Worm (Caenorhabditis elegans) whole organism, L2 larva: ENCODE results near the gene tmc-1.
A peak's percentile ranks its signal among the peaks of the same experiment; 100 is the strongest.

Experiments used
- C34F6.9 ChIP-seq: fragments of 150-350 bp; optimal IDR thresholded peaks from 2 replicates; lab custom pipeline; 2014; ENCODE audit warnings: missing biosample characterization, missing genetic modification characterization
- F13H6.1 ChIP-seq: sonication (generic microtip); optimal IDR thresholded peaks from 2 replicates; lab custom pipeline; 2016; ENCODE audit warnings: missing genetic modification characterization, missing compliant biosample characterization
- R02D3.7 ChIP-seq: fragments of 150-350 bp; optimal IDR thresholded peaks from 2 replicates; lab custom pipeline; 2014; ENCODE audit warnings: missing biosample characterization, missing genetic modification characterization
- alr-1 ChIP-seq: fragments of 150-350 bp; optimal IDR thresholded peaks from 2 replicates; lab custom pipeline; 2014; ENCODE audit warnings: missing biosample characterization, missing genetic modification characterization
- aly-2 ChIP-seq: fragments of 150-350 bp; optimal IDR thresholded peaks from 2 replicates; lab custom pipeline; 2014; ENCODE audit warnings: missing biosample characterization, missing genetic modification characterization
- ama-1 ChIP-seq: fragments of 150-350 bp; optimal IDR thresholded peaks from 2 replicates; lab custom pipeline; 2018; ENCODE audit warnings: inconsistent platforms
- blmp-1 ChIP-seq: sonication (generic microtip); optimal IDR thresholded peaks from 2 replicates; lab custom pipeline; 2017; ENCODE audit warnings: missing genetic modification characterization, mild to moderate bottlenecking, missing compliant biosample characterization, antibody characterized with exemption, moderate library complexity; ENCODE audit not compliant: insufficient read depth
- ceh-16 ChIP-seq: fragments of 150-350 bp; optimal IDR thresholded peaks from 2 replicates; lab custom pipeline; 2014; ENCODE audit warnings: missing biosample characterization, missing genetic modification characterization
- crh-2 ChIP-seq: sonication (generic microtip); optimal IDR thresholded peaks from 2 replicates; lab custom pipeline; 2017; ENCODE audit warnings: missing biosample characterization, missing genetic modification characterization
- dmd-4 ChIP-seq: sonication (generic microtip); optimal IDR thresholded peaks from 2 replicates; lab custom pipeline; 2017; ENCODE audit warnings: missing biosample characterization, missing genetic modification characterization
- egl-27 ChIP-seq: sonication (generic microtip); optimal IDR thresholded peaks from 3 replicates; lab custom pipeline; 2017; ENCODE audit warnings: missing biosample characterization, missing genetic modification reagents, missing genetic modification characterization
- elt-1 ChIP-seq: fragments of 150-350 bp; optimal IDR thresholded peaks from 2 replicates; lab custom pipeline; 2014; ENCODE audit warnings: missing biosample characterization, missing genetic modification characterization
- elt-3 ChIP-seq: sonication (generic microtip); optimal IDR thresholded peaks from 2 replicates; lab custom pipeline; 2017; ENCODE audit warnings: missing biosample characterization, missing genetic modification characterization
- fos-1 ChIP-seq: fragments of 150-350 bp; optimal IDR thresholded peaks from 2 replicates; lab custom pipeline; 2014; ENCODE audit warnings: missing biosample characterization, missing genetic modification characterization
- gmeb-1 ChIP-seq: fragments of 150-350 bp; optimal IDR thresholded peaks from 2 replicates; lab custom pipeline; 2014; ENCODE audit warnings: missing biosample characterization, missing genetic modification characterization
- lin-11 ChIP-seq: fragments of 150-350 bp; sonication (generic microtip); optimal IDR thresholded peaks from 2 replicates; lab custom pipeline; 2014; ENCODE audit warnings: missing biosample characterization, missing genetic modification characterization, inconsistent platforms, mixed read lengths
- lin-13 ChIP-seq: fragments of 150-350 bp; optimal IDR thresholded peaks from 2 replicates; lab custom pipeline; 2014; ENCODE audit warnings: missing biosample characterization, missing genetic modification reagents, missing genetic modification characterization
- lin-39 ChIP-seq: fragments of 150-350 bp; optimal IDR thresholded peaks from 2 replicates; lab custom pipeline; 2014; ENCODE audit warnings: missing biosample characterization, missing genetic modification reagents, missing genetic modification characterization
- mab-5 ChIP-seq: fragments of 150-350 bp; optimal IDR thresholded peaks from 2 replicates; lab custom pipeline; 2014; ENCODE audit warnings: missing biosample characterization, missing genetic modification characterization
- mbf-1 ChIP-seq: sonication (generic microtip); optimal IDR thresholded peaks from 2 replicates; lab custom pipeline; 2017; ENCODE audit warnings: missing biosample characterization, missing genetic modification characterization
- mdl-1 ChIP-seq, 2 experiments: fragments of 150-350 bp in 1 of 2; sonication (generic microtip) in 1 of 2; optimal IDR thresholded peaks; 2 replicates each; lab custom pipeline; 2017; ENCODE audit warnings: missing biosample characterization in 2 of 2, missing genetic modification characterization in 2 of 2
- nhr-10 ChIP-seq: sonication (generic microtip); optimal IDR thresholded peaks from 2 replicates; lab custom pipeline; 2017; ENCODE audit warnings: missing biosample characterization, missing genetic modification characterization
- nhr-12 ChIP-seq: fragments of 150-350 bp; optimal IDR thresholded peaks from 2 replicates; lab custom pipeline; 2014; ENCODE audit warnings: missing biosample characterization, missing genetic modification characterization
- nhr-129 ChIP-seq: fragments of 150-350 bp; optimal IDR thresholded peaks from 2 replicates; lab custom pipeline; 2014; ENCODE audit warnings: missing biosample characterization, missing genetic modification characterization
- nhr-21 ChIP-seq: fragments of 150-350 bp; optimal IDR thresholded peaks from 2 replicates; lab custom pipeline; 2014; ENCODE audit warnings: missing biosample characterization, missing genetic modification characterization
- nhr-23 ChIP-seq: fragments of 150-350 bp; optimal IDR thresholded peaks from 2 replicates; lab custom pipeline; 2014; ENCODE audit warnings: missing biosample characterization, missing genetic modification reagents, missing genetic modification characterization
- nhr-237 ChIP-seq: fragments of 150-350 bp; optimal IDR thresholded peaks from 2 replicates; lab custom pipeline; 2014; ENCODE audit warnings: missing biosample characterization, missing genetic modification characterization
- nhr-25 ChIP-seq: fragments of 150-350 bp; sonication (generic microtip); optimal IDR thresholded peaks from 3 replicates; lab custom pipeline; 2014; ENCODE audit warnings: missing biosample characterization, missing genetic modification characterization
- nhr-77 ChIP-seq: fragments of 150-350 bp; optimal IDR thresholded peaks from 2 replicates; lab custom pipeline; 2014; ENCODE audit warnings: missing biosample characterization, missing genetic modification characterization
- sem-4 ChIP-seq: fragments of 150-350 bp; optimal IDR thresholded peaks from 2 replicates; lab custom pipeline; 2014; ENCODE audit warnings: missing biosample characterization, missing genetic modification reagents, missing genetic modification characterization
- sma-3 ChIP-seq: sonication (generic microtip); optimal IDR thresholded peaks from 2 replicates; lab custom pipeline; 2016; ENCODE audit warnings: missing genetic modification reagents, missing genetic modification characterization, missing compliant biosample characterization
- sma-9 ChIP-seq, 2 experiments: fragments of 150-350 bp in 1 of 2; sonication (generic microtip) in 1 of 2; optimal IDR thresholded peaks; 2 replicates each; lab custom pipeline; 2014 to 2016; ENCODE audit warnings: missing genetic modification characterization in 2 of 2, mild to moderate bottlenecking in 1 of 2, missing biosample characterization in 1 of 2, missing compliant biosample characterization in 1 of 2, missing genetic modification reagents in 1 of 2, moderate library complexity in 1 of 2
- snpc-4 ChIP-seq: fragments of 150-350 bp; optimal IDR thresholded peaks from 2 replicates; lab custom pipeline; 2014; ENCODE audit warnings: missing biosample characterization, missing genetic modification characterization
- unc-39 ChIP-seq: fragments of 150-350 bp; optimal IDR thresholded peaks from 2 replicates; lab custom pipeline; 2014; ENCODE audit warnings: missing biosample characterization, missing genetic modification characterization
- unc-55 ChIP-seq: fragments of 150-350 bp; sonication (generic microtip); optimal IDR thresholded peaks from 3 replicates; lab custom pipeline; 2014; ENCODE audit warnings: missing biosample characterization, missing genetic modification reagents, missing genetic modification characterization
- unc-62 ChIP-seq: fragments of 150-350 bp; optimal IDR thresholded peaks from 2 replicates; lab custom pipeline; 2014; ENCODE audit warnings: missing biosample characterization, missing genetic modification reagents, missing genetic modification characterization
- zag-1 ChIP-seq: fragments of 150-350 bp; optimal IDR thresholded peaks from 2 replicates; lab custom pipeline; 2014; ENCODE audit warnings: missing biosample characterization, missing genetic modification characterization
- ztf-1 ChIP-seq: fragments of 200-800 bp; sonication (Bioruptor generic); conservative IDR thresholded peaks from 2 replicates; pipeline ENCODE4 v1.3.6; 2022; ENCODE audit warnings: missing genetic modification characterization, missing compliant biosample characterization
- ztf-4 ChIP-seq: fragments of 150-350 bp; optimal IDR thresholded peaks from 2 replicates; lab custom pipeline; 2014; ENCODE audit warnings: missing biosample characterization, missing genetic modification characterization

tmc-1 gene

ce11 chrX:1122198-1122597 is 39.8 kb upstream of the tmc-1 start (continued):
- TF ChIP-seq sma-9 (GFP tag; optimal IDR thresholded peaks at IDR 0.05; lab: Kevin White, UChicago) (peak; percentile 61), sma-9 (tag; optimal IDR thresholded peaks at IDR 0.05; lab: Kevin White, UChicago) (no peak), gmeb-1 (tag; lab: Kevin White, UChicago) (no peak), unc-39 (tag; lab: Kevin White, UChicago) (no peak), ama-1 (lab: Kevin White, UChicago) (no peak), nhr-12 (no peak), snpc-4 (tag; lab: Kevin White, UChicago) (no peak), elt-3 (tag; lab: Kevin White, UChicago) (no peak), unc-55 (peak; percentile 32), ztf-1 (GFP tag; lab: Robert Waterston, UW) (no peak), sem-4 (no peak), dmd-4 (tag; lab: Kevin White, UChicago) (no peak), F13H6.1 (no peak), blmp-1 (tag; lab: Kevin White, UChicago) (no peak)

- TF ChIP-seq nhr-12, result no peak
- peak; percentile 47 for TF ChIP-seq nhr-25 (tag; lab: Kevin White, UChicago)
These were observed 38.5 kb upstream of the tmc-1 start for ce11 chrX:1123471-1123870.

ce11 chrX:1124146-1124545 is 37.9 kb upstream of the tmc-1 start, which contains the start of gene C05D9.9:
C05D9.9 (minus strand) TSS chrX:1124246.
- TF ChIP-seq unc-55, result no peak
- peak; percentile 45 for TF ChIP-seq blmp-1 (tag; lab: Kevin White, UChicago)
- peak; percentile 36 for TF ChIP-seq nhr-25 (tag; lab: Kevin White, UChicago)

- TF ChIP-seq mab-5 (tag; lab: Kevin White, UChicago), result no peak
- no peak for TF ChIP-seq egl-27 (tag; lab: Kevin White, UChicago)
- no peak for TF ChIP-seq aly-2 (tag; lab: Kevin White, UChicago)
- peak; percentile 12 for TF ChIP-seq crh-2 (tag; lab: Kevin White, UChicago)
- TF ChIP-seq elt-1 (tag; lab: Kevin White, UChicago), result no peak
- peak; percentile 11 for TF ChIP-seq sma-9 (GFP tag; optimal IDR thresholded peaks at IDR 0.05; lab: Kevin White, UChicago)
- TF ChIP-seq sma-9 (tag; optimal IDR thresholded peaks at IDR 0.05; lab: Kevin White, UChicago), result no peak
- peak; percentile 50 for TF ChIP-seq fos-1
- TF ChIP-seq, all 48 proteins: peak for 3
These were observed 36.6 kb upstream of the tmc-1 start, which contains the start of gene lmp-2 for ce11 chrX:1125426-1125825. lmp-2 (plus strand) TSS chrX:1125615.

- no peak for TF ChIP-seq alr-1 (tag; lab: Kevin White, UChicago)
- no peak for TF ChIP-seq lin-39 (tag; lab: Kevin White, UChicago)
- no peak for TF ChIP-seq elt-3 (tag; lab: Kevin White, UChicago)
- no peak for TF ChIP-seq C34F6.9 (tag; lab: Kevin White, UChicago)
- no peak for TF ChIP-seq ceh-16 (tag; lab: Kevin White, UChicago)
- no peak for TF ChIP-seq lin-13 (GFP tag; lab: Kevin White, UChicago)
- TF ChIP-seq sma-3 (GFP tag; lab: Kevin White, UChicago), result no peak
These were observed 35.8 kb upstream of the tmc-1 start for ce11 chrX:1126207-1126606.

ce11 chrX:1128503-1129036 is 33.4 kb upstream of the tmc-1 start, which contains the start of gene snx-1:
snx-1 (plus strand) TSS chrX:1128986.
- TF ChIP-seq gmeb-1 (tag; lab: Kevin White, UChicago) (peak; percentile 30), ztf-4 (no peak), mbf-1 (tag; lab: Kevin White, UChicago) (no peak), nhr-21 (tag; lab: Kevin White, UChicago) (no peak), C34F6.9 (tag; lab: Kevin White, UChicago) (peak; percentile 54), nhr-12 (no peak), nhr-10 (tag; lab: Kevin White, UChicago) (no peak), elt-3 (tag; lab: Kevin White, UChicago) (no peak), egl-27 (tag; lab: Kevin White, UChicago) (no peak), sma-9 (GFP tag; optimal IDR thresholded peaks at IDR 0.05; lab: Kevin White, UChicago) (peak; percentile 5), sma-9 (tag; optimal IDR thresholded peaks at IDR 0.05; lab: Kevin White, UChicago) (no peak), R02D3.7 (no peak), ceh-16 (tag; lab: Kevin White, UChicago) (peak; percentile 18), nhr-129 (tag; lab: Kevin White, UChicago) (peak; percentile 61), zag-1 (tag; lab: Kevin White, UChicago) (no peak), unc-55 (peak; percentile 55), blmp-1 (tag; lab: Kevin White, UChicago) (no peak), lin-39 (tag; lab: Kevin White, UChicago) (no peak), mab-5 (tag; lab: Kevin White, UChicago) (no peak), mdl-1 (tag; optimal IDR thresholded peaks at IDR 0.05; lab: Kevin White, UChicago) (peak in 1 of 2 experiments; percentile 68), sma-3 (GFP tag; lab: Kevin White, UChicago) (peak; percentile 62), elt-1 (tag; lab: Kevin White, UChicago) (no peak), fos-1 (peak; percentile 94), lin-11 (tag; lab: Kevin White, UChicago) (peak; percentile 0), nhr-237 (no peak), dmd-4 (tag; lab: Kevin White, UChicago) (no peak), ztf-1 (GFP tag; lab: Robert Waterston, UW) (no peak), unc-62 (GFP tag; lab: Kevin White, UChicago) (no peak), lin-13 (GFP tag; lab: Kevin White, UChicago) (no peak), nhr-23 (tag; lab: Kevin White, UChicago) (no peak), nhr-77 (tag; lab: Kevin White, UChicago) (no peak), alr-1 (tag; lab: Kevin White, UChicago) (no peak)
